Worm (Caenorhabditis elegans): ENCODE data around the gene F47G9.4.

The F47G9.4 gene

DNA sequence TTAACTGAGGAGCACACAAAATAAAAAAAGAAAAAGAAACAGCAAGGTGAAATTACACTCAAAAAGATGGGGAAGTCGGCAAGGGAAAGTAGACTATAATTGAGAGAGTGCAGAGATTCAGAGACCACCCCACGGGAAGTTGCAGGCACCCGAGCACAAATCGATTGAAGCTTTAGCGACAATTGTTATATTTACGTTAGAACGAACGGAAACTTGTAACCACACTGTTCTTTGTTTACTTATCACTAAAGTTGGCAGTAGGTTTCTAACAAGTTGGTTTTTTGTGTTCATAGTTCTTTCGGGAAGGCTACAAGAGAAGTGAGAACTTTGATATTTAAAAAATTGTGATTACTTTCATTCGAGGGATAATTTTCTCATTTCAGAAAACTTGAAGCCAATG is at the start of gene F47G9.4:
Gene F47G9.4 (minus strand): TSS at position 98 of the 400 bp plus-strand sequence.
- TF ChIP-seq ets-7 (tag; optimal IDR thresholded peaks at IDR 0.05), result no peak
- TF ChIP-seq scrt-1 (GFP tag; IDR thresholded peaks at IDR 0.05), result no peak
- TF ChIP-seq hnd-1 (tag; optimal IDR thresholded peaks at IDR 0.05), result no peak
- no peak for TF ChIP-seq ceh-36 (tag; optimal IDR thresholded peaks at IDR 0.05)
- no peak for TF ChIP-seq ceh-13 (GFP tag; optimal IDR thresholded peaks at IDR 0.05)
- TF ChIP-seq pes-1 (GFP tag; IDR thresholded peaks at IDR 0.05), result no peak
- TF ChIP-seq F13C5.2 (tag; optimal IDR thresholded peaks at IDR 0.05), result no peak
- TF ChIP-seq tbx-11 (GFP tag; IDR thresholded peaks at IDR 0.05), result no peak
- TF ChIP-seq B0310.2 (tag; optimal IDR thresholded peaks at IDR 0.05), result no peak
- TF ChIP-seq sea-1 (GFP tag; conservative IDR thresholded peaks at IDR 0.05), result no peak
- no peak for TF ChIP-seq hmg-4 (GFP tag; optimal IDR thresholded peaks at IDR 0.05)
- no peak for TF ChIP-seq hmbx-1 (tag; optimal IDR thresholded peaks at IDR 0.05)
- TF ChIP-seq tbx-37 (GFP tag; conservative IDR thresholded peaks at IDR 0.05), result no peak
- TF ChIP-seq aly-1 (tag; optimal IDR thresholded peaks at IDR 0.05), result no peak
- TF ChIP-seq ama-1 (optimal IDR thresholded peaks at IDR 0.05), result no peak
- no peak for TF ChIP-seq tra-4 (tag; optimal IDR thresholded peaks at IDR 0.05)
- TF ChIP-seq flt-1 (GFP tag; IDR thresholded peaks at IDR 0.05), result no peak

- TF ChIP-seq ceh-13 (GFP tag; optimal IDR thresholded peaks at IDR 0.05), result no peak
- no peak for TF ChIP-seq ceh-36 (tag; optimal IDR thresholded peaks at IDR 0.05)
- no peak for TF ChIP-seq sea-1 (GFP tag; conservative IDR thresholded peaks at IDR 0.05)
- no peak for TF ChIP-seq flt-1 (GFP tag; IDR thresholded peaks at IDR 0.05)
- no peak for TF ChIP-seq F13C5.2 (tag; optimal IDR thresholded peaks at IDR 0.05)
- TF ChIP-seq tbx-37 (GFP tag; conservative IDR thresholded peaks at IDR 0.05), result no peak
- no peak for TF ChIP-seq aly-1 (tag; optimal IDR thresholded peaks at IDR 0.05)
- no peak for TF ChIP-seq hmbx-1 (tag; optimal IDR thresholded peaks at IDR 0.05)
- no peak for TF ChIP-seq hnd-1 (tag; optimal IDR thresholded peaks at IDR 0.05)
- TF ChIP-seq pes-1 (GFP tag; IDR thresholded peaks at IDR 0.05), result no peak
- TF ChIP-seq hmg-4 (GFP tag; optimal IDR thresholded peaks at IDR 0.05), result no peak
- TF ChIP-seq tra-4 (tag; optimal IDR thresholded peaks at IDR 0.05), result no peak
- no peak for TF ChIP-seq B0310.2 (tag; optimal IDR thresholded peaks at IDR 0.05)
- no peak for TF ChIP-seq ama-1 (optimal IDR thresholded peaks at IDR 0.05)
Measured at ce11 chrV:11366129-11366528, 44.5 kb upstream of the F47G9.4 start, which contains the start of gene dop-5. Gene dop-5 (minus strand): TSS chrV:11366229.

ce11 chrV:11363575-11363974 is 42.0 kb upstream of the F47G9.4 start:
- no peak for TF ChIP-seq ama-1 (optimal IDR thresholded peaks at IDR 0.05)
- TF ChIP-seq ceh-13 (GFP tag; optimal IDR thresholded peaks at IDR 0.05), result no peak
- no peak for TF ChIP-seq sea-1 (GFP tag; conservative IDR thresholded peaks at IDR 0.05)
- no peak for TF ChIP-seq F13C5.2 (tag; optimal IDR thresholded peaks at IDR 0.05)
- no peak for TF ChIP-seq aly-1 (tag; optimal IDR thresholded peaks at IDR 0.05)
- TF ChIP-seq hmbx-1 (tag; optimal IDR thresholded peaks at IDR 0.05), result no peak
- no peak for TF ChIP-seq hmg-4 (GFP tag; optimal IDR thresholded peaks at IDR 0.05)
- no peak for TF ChIP-seq flt-1 (GFP tag; IDR thresholded peaks at IDR 0.05)
- TF ChIP-seq pes-1 (GFP tag; IDR thresholded peaks at IDR 0.05), result no peak
- no peak for TF ChIP-seq hnd-1 (tag; optimal IDR thresholded peaks at IDR 0.05)
- no peak for TF ChIP-seq tbx-37 (GFP tag; conservative IDR thresholded peaks at IDR 0.05)
- TF ChIP-seq ets-7 (tag; optimal IDR thresholded peaks at IDR 0.05), result no peak
- no peak for TF ChIP-seq tbx-11 (GFP tag; IDR thresholded peaks at IDR 0.05)
- no peak for TF ChIP-seq scrt-1 (GFP tag; IDR thresholded peaks at IDR 0.05)

- no peak for TF ChIP-seq ceh-13 (GFP tag; optimal IDR thresholded peaks at IDR 0.05)
- no peak for TF ChIP-seq ets-7 (tag; optimal IDR thresholded peaks at IDR 0.05)
- no peak for TF ChIP-seq tra-4 (tag; optimal IDR thresholded peaks at IDR 0.05)
- TF ChIP-seq tbx-37 (GFP tag; conservative IDR thresholded peaks at IDR 0.05), result no peak
- TF ChIP-seq hmg-4 (GFP tag; optimal IDR thresholded peaks at IDR 0.05), result no peak
- no peak for TF ChIP-seq F13C5.2 (tag; optimal IDR thresholded peaks at IDR 0.05)
- TF ChIP-seq tbx-11 (GFP tag; IDR thresholded peaks at IDR 0.05), result no peak
- TF ChIP-seq hmbx-1 (tag; optimal IDR thresholded peaks at IDR 0.05), result no peak
- TF ChIP-seq aly-1 (tag; optimal IDR thresholded peaks at IDR 0.05), result no peak
- no peak for TF ChIP-seq ceh-36 (tag; optimal IDR thresholded peaks at IDR 0.05)
- no peak for TF ChIP-seq sea-1 (GFP tag; conservative IDR thresholded peaks at IDR 0.05)
Measured at ce11 chrV:11354264-11354663, 32.6 kb upstream of the F47G9.4 start.

- no peak for TF ChIP-seq tra-4 (tag; optimal IDR thresholded peaks at IDR 0.05)
- no peak for TF ChIP-seq sea-1 (GFP tag; conservative IDR thresholded peaks at IDR 0.05)
- no peak for TF ChIP-seq ceh-36 (tag; optimal IDR thresholded peaks at IDR 0.05)
- no peak for TF ChIP-seq flt-1 (GFP tag; IDR thresholded peaks at IDR 0.05)
- no peak for TF ChIP-seq tbx-37 (GFP tag; conservative IDR thresholded peaks at IDR 0.05)
- no peak for TF ChIP-seq scrt-1 (GFP tag; IDR thresholded peaks at IDR 0.05)
- TF ChIP-seq aly-1 (tag; optimal IDR thresholded peaks at IDR 0.05), result no peak
- no peak for TF ChIP-seq B0310.2 (tag; optimal IDR thresholded peaks at IDR 0.05)
Measured at ce11 chrV:11352893-11353292, 31.3 kb upstream of the F47G9.4 start, which contains the start of gene npr-25. Gene npr-25 (minus strand): TSS chrV:11352993.

DNA sequence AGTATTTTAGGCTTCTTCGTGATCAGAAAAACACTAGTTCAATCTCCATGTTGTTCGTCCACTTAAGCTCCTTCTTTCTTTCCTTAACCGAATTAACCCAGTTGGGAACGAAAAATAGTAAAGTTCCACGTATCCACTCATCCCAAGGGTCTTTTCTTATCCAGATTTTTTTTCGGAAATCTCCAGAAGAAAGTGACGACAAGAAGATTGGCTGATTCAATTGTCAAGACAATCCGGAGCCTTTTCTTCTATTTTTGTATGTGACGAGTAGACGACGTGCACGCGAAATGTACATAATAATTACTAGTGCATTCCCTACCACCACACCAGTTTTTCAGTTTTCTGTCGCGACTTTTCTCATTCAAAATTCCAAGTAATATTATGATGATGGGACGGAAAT is 29.6 kb upstream of the F47G9.4 start:
- TF ChIP-seq flt-1 (GFP tag; IDR thresholded peaks at IDR 0.05) (no peak), hmg-4 (GFP tag; optimal IDR thresholded peaks at IDR 0.05) (no peak), ceh-13 (GFP tag; optimal IDR thresholded peaks at IDR 0.05) (no peak), tra-4 (tag; optimal IDR thresholded peaks at IDR 0.05) (no peak), scrt-1 (GFP tag; IDR thresholded peaks at IDR 0.05) (no peak), ceh-36 (tag; optimal IDR thresholded peaks at IDR 0.05) (no peak), sea-1 (GFP tag; conservative IDR thresholded peaks at IDR 0.05) (no peak), aly-1 (tag; optimal IDR thresholded peaks at IDR 0.05) (no peak), tbx-11 (GFP tag; IDR thresholded peaks at IDR 0.05) (no peak), hmbx-1 (tag; optimal IDR thresholded peaks at IDR 0.05) (no peak), pes-1 (GFP tag; IDR thresholded peaks at IDR 0.05) (no peak), F13C5.2 (tag; optimal IDR thresholded peaks at IDR 0.05) (no peak), ets-7 (tag; optimal IDR thresholded peaks at IDR 0.05) (no peak), hnd-1 (tag; optimal IDR thresholded peaks at IDR 0.05) (no peak), ama-1 (optimal IDR thresholded peaks at IDR 0.05) (no peak)

- TF ChIP-seq hnd-1 (tag; optimal IDR thresholded peaks at IDR 0.05) (no peak), ceh-13 (GFP tag; optimal IDR thresholded peaks at IDR 0.05) (no peak), ama-1 (optimal IDR thresholded peaks at IDR 0.05) (no peak), flt-1 (GFP tag; IDR thresholded peaks at IDR 0.05) (no peak), ets-7 (tag; optimal IDR thresholded peaks at IDR 0.05) (no peak), scrt-1 (GFP tag; IDR thresholded peaks at IDR 0.05) (no peak), pes-1 (GFP tag; IDR thresholded peaks at IDR 0.05) (no peak), aly-1 (tag; optimal IDR thresholded peaks at IDR 0.05) (no peak), tra-4 (tag; optimal IDR thresholded peaks at IDR 0.05) (no peak), B0310.2 (tag; optimal IDR thresholded peaks at IDR 0.05) (no peak), tbx-37 (GFP tag; conservative IDR thresholded peaks at IDR 0.05) (no peak), sea-1 (GFP tag; conservative IDR thresholded peaks at IDR 0.05) (no peak), F13C5.2 (tag; optimal IDR thresholded peaks at IDR 0.05) (no peak), hmbx-1 (tag; optimal IDR thresholded peaks at IDR 0.05) (no peak), tbx-11 (GFP tag; IDR thresholded peaks at IDR 0.05) (no peak), ceh-36 (tag; optimal IDR thresholded peaks at IDR 0.05) (no peak), hmg-4 (GFP tag; optimal IDR thresholded peaks at IDR 0.05) (no peak)
Measured at ce11 chrV:11346912-11347311, 25.3 kb upstream of the F47G9.4 start, which contains the start of gene grl-7. Gene grl-7 (minus strand): TSS chrV:11347012.
